Fruit fly (Drosophila melanogaster) whole organism, prepupa: Measurements from ENCODE around the gene ND-30.

ENCODE experiments used
- Blimp-1 ChIP-seq: fragments of 200-800 bp; sonication (Bioruptor generic); optimal IDR thresholded peaks from 3 replicates; lab custom pipeline; 2017; ENCODE audit warnings: missing biosample characterization, missing genetic modification characterization, mild to moderate bottlenecking, moderate library complexity, missing genetic modification reagents
- CG10631 ChIP-seq: fragments of 200-800 bp; sonication (Bioruptor generic); optimal IDR thresholded peaks from 2 replicates; lab custom pipeline; 2016; ENCODE audit warnings: missing biosample characterization, missing genetic modification characterization
- CG10669 ChIP-seq: fragments of 200-800 bp; sonication (Bioruptor generic); optimal IDR thresholded peaks from 3 replicates; lab custom pipeline; 2018; ENCODE audit warnings: missing biosample characterization, mild to moderate bottlenecking, missing genetic modification characterization, moderate library complexity
- CG11294 ChIP-seq: fragments of 200-800 bp; sonication (Bioruptor generic); IDR thresholded peaks from 2 replicates; pipeline ENCODE4 v1.3.6; 2022; ENCODE audit warnings: missing biosample characterization, missing genetic modification characterization
- CG15336 ChIP-seq: fragments of 200-800 bp; sonication (Bioruptor generic); IDR thresholded peaks from 2 replicates; pipeline ENCODE4 v1.3.6; 2022; ENCODE audit warnings: missing biosample characterization, missing genetic modification characterization
- CG1621 ChIP-seq: fragments of 200-800 bp; sonication (Bioruptor generic); optimal IDR thresholded peaks from 3 replicates; lab custom pipeline; 2018; ENCODE audit warnings: missing biosample characterization, mild to moderate bottlenecking, missing genetic modification characterization
- CG31627 ChIP-seq: fragments of 200-800 bp; sonication (Bioruptor generic); optimal IDR thresholded peaks from 3 replicates; lab custom pipeline; 2016; ENCODE audit warnings: missing biosample characterization, missing genetic modification characterization
- CG32006 ChIP-seq: fragments of 200-800 bp; sonication (Bioruptor generic); optimal IDR thresholded peaks from 3 replicates; lab custom pipeline; 2017; ENCODE audit warnings: missing biosample characterization, mild to moderate bottlenecking, missing genetic modification characterization
- CG34406 ChIP-seq: fragments of 200-800 bp; sonication (Bioruptor generic); optimal IDR thresholded peaks from 3 replicates; lab custom pipeline; 2016; ENCODE audit warnings: missing biosample characterization, missing genetic modification characterization
- CG4318 ChIP-seq: fragments of 200-800 bp; sonication (Bioruptor generic); optimal IDR thresholded peaks from 3 replicates; lab custom pipeline; 2017; ENCODE audit warnings: missing biosample characterization, mild to moderate bottlenecking, missing genetic modification characterization
- CG6163 ChIP-seq: fragments of 200-800 bp; sonication (Bioruptor generic); IDR thresholded peaks from 3 replicates; pipeline ENCODE4 v1.3.6; 2022; ENCODE audit warnings: missing biosample characterization, missing genetic modification characterization
- CG6792 ChIP-seq: fragments of 200-800 bp; sonication (Bioruptor generic); optimal IDR thresholded peaks from 3 replicates; lab custom pipeline; 2016; ENCODE audit warnings: missing biosample characterization, missing genetic modification characterization
- CG6854 ChIP-seq: fragments of 200-800 bp; sonication (Bioruptor generic); optimal IDR thresholded peaks from 2 replicates; lab custom pipeline; 2017; ENCODE audit warnings: missing biosample characterization, mild to moderate bottlenecking, missing genetic modification characterization
- CG8319 ChIP-seq: fragments of 200-800 bp; sonication (Bioruptor generic); optimal IDR thresholded peaks from 3 replicates; lab custom pipeline; 2016; ENCODE audit warnings: missing biosample characterization, missing genetic modification characterization
- CG8632 ChIP-seq: fragments of 200-800 bp; sonication (Bioruptor generic); optimal IDR thresholded peaks from 3 replicates; lab custom pipeline; 2016; ENCODE audit warnings: missing biosample characterization, missing genetic modification characterization
- CG9139 ChIP-seq: fragments of 200-800 bp; sonication (Bioruptor generic); optimal IDR thresholded peaks from 3 replicates; lab custom pipeline; 2017; ENCODE audit warnings: missing biosample characterization, mild to moderate bottlenecking, missing genetic modification characterization
- Eip75B ChIP-seq: fragments of 200-800 bp; sonication (Bioruptor generic); optimal IDR thresholded peaks from 3 replicates; lab custom pipeline; 2016; ENCODE audit warnings: missing biosample characterization, missing genetic modification characterization
- Ets21C ChIP-seq: fragments of 200-800 bp; sonication (Bioruptor generic); optimal IDR thresholded peaks from 3 replicates; lab custom pipeline; 2016; ENCODE audit warnings: missing biosample characterization, missing genetic modification characterization
- Ets96B ChIP-seq: fragments of 200-800 bp; optimal IDR thresholded peaks from 2 replicates; lab custom pipeline; 2019; ENCODE audit warnings: missing biosample characterization, mild to moderate bottlenecking, missing genetic modification characterization, moderate library complexity
- Hr39 ChIP-seq: fragments of 200-800 bp; sonication (Bioruptor generic); optimal IDR thresholded peaks from 2 replicates; lab custom pipeline; 2016; ENCODE audit warnings: missing biosample characterization, missing genetic modification characterization
- Lpt ChIP-seq: fragments of 200-800 bp; sonication (Bioruptor generic); optimal IDR thresholded peaks from 3 replicates; lab custom pipeline; 2016; ENCODE audit warnings: missing biosample characterization, missing genetic modification characterization
- Met ChIP-seq: fragments of 200-800 bp; sonication (Bioruptor generic); optimal IDR thresholded peaks from 3 replicates; lab custom pipeline; 2016; ENCODE audit warnings: missing biosample characterization, missing genetic modification characterization
- Sox14 ChIP-seq: fragments of 200-800 bp; sonication (Bioruptor generic); optimal IDR thresholded peaks from 3 replicates; lab custom pipeline; 2016; ENCODE audit warnings: missing biosample characterization, missing genetic modification characterization
- Sox15 ChIP-seq: fragments of 200-800 bp; sonication (Bioruptor generic); optimal IDR thresholded peaks from 3 replicates; lab custom pipeline; 2016; ENCODE audit warnings: missing biosample characterization, missing genetic modification characterization
- achi ChIP-seq: fragments of 200-800 bp; sonication (Bioruptor generic); optimal IDR thresholded peaks from 3 replicates; lab custom pipeline; 2016; ENCODE audit warnings: missing biosample characterization, missing genetic modification characterization
- acj6 ChIP-seq: fragments of 200-800 bp; sonication (Bioruptor generic); optimal IDR thresholded peaks from 3 replicates; lab custom pipeline; 2016; ENCODE audit warnings: missing biosample characterization, missing genetic modification characterization
- cyc ChIP-seq: fragments of 200-800 bp; sonication (Bioruptor generic); optimal IDR thresholded peaks from 3 replicates; lab custom pipeline; 2016; ENCODE audit warnings: missing biosample characterization, missing genetic modification characterization
- dac ChIP-seq: fragments of 200-800 bp; sonication (Bioruptor generic); optimal IDR thresholded peaks from 2 replicates; lab custom pipeline; 2017; ENCODE audit warnings: missing biosample characterization, mild to moderate bottlenecking, missing genetic modification characterization
- dsx ChIP-seq: fragments of 200-800 bp; optimal IDR thresholded peaks from 3 replicates; lab custom pipeline; 2019; ENCODE audit warnings: missing biosample characterization, mild to moderate bottlenecking, missing genetic modification characterization, moderate library complexity; ENCODE audit not compliant: poor library complexity, severe bottlenecking
- esn ChIP-seq: fragments of 200-800 bp; sonication (Bioruptor generic); optimal IDR thresholded peaks from 2 replicates; lab custom pipeline; 2016; ENCODE audit warnings: missing biosample characterization, mild to moderate bottlenecking, missing genetic modification characterization, moderate library complexity
- fd59A ChIP-seq: fragments of 200-800 bp; sonication (Bioruptor generic); optimal IDR thresholded peaks from 2 replicates; lab custom pipeline; 2017; ENCODE audit warnings: missing biosample characterization, mild to moderate bottlenecking, missing genetic modification characterization, missing genetic modification reagents
- lz ChIP-seq: fragments of 200-800 bp; sonication (Bioruptor generic); optimal IDR thresholded peaks from 3 replicates; lab custom pipeline; 2016; ENCODE audit warnings: missing biosample characterization, missing genetic modification characterization
- svp ChIP-seq: fragments of 200-800 bp; sonication (Bioruptor generic); peaks from one replicate; lab custom pipeline; 2016; ENCODE audit warnings: missing biosample characterization, missing genetic modification characterization
- vri ChIP-seq: fragments of 200-800 bp; sonication (Bioruptor generic); optimal IDR thresholded peaks from 3 replicates; lab custom pipeline; 2016; ENCODE audit warnings: missing biosample characterization, mild to moderate bottlenecking, missing genetic modification characterization

Gene ND-30

DNA sequence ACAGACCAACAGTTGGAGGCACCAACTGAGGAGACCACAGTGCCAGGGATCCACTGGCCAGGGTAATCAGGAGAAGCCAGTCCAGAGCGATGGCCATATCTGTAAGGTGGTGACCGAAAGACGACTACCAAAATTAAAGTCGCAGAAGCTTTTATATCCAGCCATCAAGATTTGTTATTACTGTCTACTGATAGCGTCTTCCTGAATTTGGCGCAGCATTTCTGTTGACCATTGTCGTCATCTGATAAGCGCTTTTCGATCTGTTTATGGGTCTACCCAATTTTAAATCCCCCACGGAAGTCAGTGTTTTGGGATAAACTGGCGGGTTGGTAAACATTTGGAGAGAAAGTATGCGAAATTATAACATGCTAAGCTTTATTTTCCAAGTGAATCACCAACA lies 13.1 kb upstream of the ND-30 start, which contains the start of gene CG14963:
Gene CG14963 (minus strand): TSS at position 101 of the 400 bp plus-strand sequence.
- TF ChIP-seq CG8632 (GFP tag; lab: Kevin White, UChicago): no peak
- no peak for TF ChIP-seq esn
- TF ChIP-seq CG6854 (GFP tag; lab: Kevin White, UChicago): no peak
- no peak for TF ChIP-seq Ets21C (GFP tag; lab: Kevin White, UChicago)
- TF ChIP-seq Lpt: no peak
- TF ChIP-seq CG4318: no peak
- no peak for TF ChIP-seq CG10669
- no peak for TF ChIP-seq CG32006 (GFP tag; lab: Kevin White, UChicago)
- no peak for TF ChIP-seq Hr39 (GFP tag; lab: Kevin White, UChicago)
- TF ChIP-seq Sox15: no peak
- no peak for TF ChIP-seq CG9139
- no peak for TF ChIP-seq CG1621 (tag; lab: Kevin White, UChicago)
- TF ChIP-seq CG15336 (GFP tag; lab: Robert Waterston, UW): no peak
- no peak for TF ChIP-seq dsx (GFP tag; lab: Kevin White, UChicago)
- TF ChIP-seq CG10631 (GFP tag; lab: Kevin White, UChicago): no peak

DNA sequence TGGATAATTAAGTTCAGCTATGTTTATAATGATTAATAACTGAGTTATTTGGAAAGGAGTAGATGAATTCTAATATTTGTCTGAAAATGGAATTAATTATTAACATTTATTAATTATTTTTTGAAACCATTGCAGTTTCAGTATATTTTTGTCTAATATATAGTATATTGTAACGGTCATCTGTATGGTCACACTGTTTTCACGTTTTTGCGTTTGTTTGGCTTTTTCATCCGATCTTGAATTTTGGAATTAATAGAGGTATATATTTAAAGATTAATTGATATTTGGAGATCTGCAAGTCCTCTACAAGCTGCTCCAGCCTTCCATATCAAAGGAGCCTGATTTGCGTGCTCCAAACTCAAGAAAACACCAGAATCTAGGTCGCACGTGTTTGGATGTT lies 9.7 kb upstream of the ND-30 start, which contains the start of the genes CG32278 and CG32281:
Gene CG32278 (plus strand): TSS at position 180 of the 400 bp plus-strand sequence.
Gene CG32281 (plus strand): TSS at position 269 of the 400 bp plus-strand sequence.
- TF ChIP-seq CG8319 (GFP tag; lab: Kevin White, UChicago): no peak
- TF ChIP-seq, all 60 proteins: peak for 0

- TF ChIP-seq Ets96B (tag; lab: Kevin White, UChicago) (no peak), svp (peak; percentile 92)
Observed at dm6 chr3L:3166200-3166695, 6.9 kb upstream of the ND-30 start, which contains the start of gene Asciz. Gene Asciz, minus strand, starts transcription at chr3L:3166250.

DNA sequence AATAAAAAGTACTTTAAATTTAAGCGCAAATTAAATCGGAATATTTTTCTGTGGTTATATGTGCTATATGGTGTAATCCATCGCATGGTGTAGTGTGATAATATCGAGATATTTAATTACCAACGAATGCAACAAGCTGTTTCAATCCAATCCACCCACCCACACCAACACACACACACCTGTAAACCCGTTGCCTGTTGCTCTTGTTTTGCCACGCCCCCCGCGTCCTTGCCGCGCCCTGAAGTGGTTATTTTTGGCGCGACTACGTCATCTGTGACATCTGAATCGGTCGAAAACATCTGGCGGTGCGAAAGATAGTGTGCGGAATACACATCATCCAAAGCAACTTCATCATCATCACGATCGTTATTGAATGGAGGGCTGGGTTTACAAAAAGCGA lies 6.0 kb upstream of the ND-30 start:
- TF ChIP-seq CG4318 (no peak), vri (GFP tag; lab: Kevin White, UChicago) (peak; percentile 15)

dm6 chr3L:3164951-3165350 lies 5.6 kb upstream of the ND-30 start, which contains the start of gene CG32280:
Gene CG32280, plus strand, starts transcription at chr3L:3165181.
- peak; percentile 5 for TF ChIP-seq CG6792 (GFP tag; lab: Kevin White, UChicago)
- TF ChIP-seq lz (GFP tag; lab: Kevin White, UChicago): peak; percentile 29
- TF ChIP-seq cyc: peak; percentile 36
- TF ChIP-seq Eip75B (GFP tag; lab: Kevin White, UChicago): no peak
- TF ChIP-seq Sox14 (GFP tag; lab: Kevin White, UChicago): peak; percentile 27
- TF ChIP-seq Sox15: no peak
- peak; percentile 20 for TF ChIP-seq Ets21C (GFP tag; lab: Kevin White, UChicago)
- TF ChIP-seq achi: no peak
- peak; percentile 67 for TF ChIP-seq CG1621 (tag; lab: Kevin White, UChicago)
- peak; percentile 23 for TF ChIP-seq CG31627 (GFP tag; lab: Kevin White, UChicago)
- peak; percentile 48 for TF ChIP-seq esn
- peak; percentile 33 for TF ChIP-seq Hr39 (GFP tag; lab: Kevin White, UChicago)

DNA sequence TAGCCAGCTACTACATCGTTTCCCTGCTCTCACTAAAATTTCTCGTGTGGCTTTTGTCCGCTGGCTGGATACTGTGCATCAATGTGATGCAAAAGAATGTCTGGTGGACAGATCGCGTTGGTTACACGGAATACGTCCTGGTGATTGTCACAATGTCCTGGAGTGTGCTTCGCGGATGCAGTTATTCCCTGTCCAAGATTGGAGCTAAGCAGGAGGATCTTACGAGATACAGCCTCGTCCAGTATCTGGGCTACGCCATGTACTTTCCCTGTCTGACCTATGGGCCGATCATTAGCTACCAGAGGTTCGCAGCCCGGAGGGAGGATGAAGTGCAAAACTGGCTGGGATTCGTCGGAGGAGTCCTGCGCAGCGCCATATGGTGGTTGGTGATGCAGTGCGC lies 3.2 kb upstream of the ND-30 start:
- TF ChIP-seq Met (no peak), Hr39 (GFP tag; lab: Kevin White, UChicago) (no peak), CG6163 (GFP tag; lab: Robert Waterston, UW) (no peak), dac (GFP tag; lab: Kevin White, UChicago) (no peak), CG8319 (GFP tag; lab: Kevin White, UChicago) (no peak), Sox15 (no peak), acj6 (GFP tag; lab: Kevin White, UChicago) (no peak), fd59A (GFP tag; lab: Kevin White, UChicago) (no peak), CG10669 (no peak), CG11294 (GFP tag; lab: Robert Waterston, UW) (no peak), Blimp-1 (no peak), CG34406 (GFP tag; lab: Kevin White, UChicago) (no peak), CG6854 (GFP tag; lab: Kevin White, UChicago) (no peak)
- TF ChIP-seq, all 60 proteins: peak for 0
